Worm (Caenorhabditis elegans) whole organism, L3 larva: ENCODE results near the gene Y45G12C.1.
"Not testable (repeated sequence)": the region's sequence is repeated elsewhere in the genome, so short reads cannot be mapped to it uniquely, and the experiment has no call there.

Source experiments
- R02D3.7 ChIP-seq: fragments of 150-350 bp; optimal IDR thresholded peaks from 2 replicates; lab custom pipeline; 2014; ENCODE audit warnings: missing biosample characterization, missing genetic modification characterization
- ZK546.5 ChIP-seq: sonication (generic microtip); optimal IDR thresholded peaks from 2 replicates; lab custom pipeline; 2017; ENCODE audit warnings: missing biosample characterization, missing genetic modification characterization
- aly-2 ChIP-seq: fragments of 150-350 bp; optimal IDR thresholded peaks from 2 replicates; lab custom pipeline; 2014; ENCODE audit warnings: missing biosample characterization, missing genetic modification characterization
- ama-1 ChIP-seq: fragments of 150-350 bp; optimal IDR thresholded peaks from 2 replicates; lab custom pipeline; 2018
- ceh-16 ChIP-seq: sonication (generic microtip); optimal IDR thresholded peaks from 2 replicates; lab custom pipeline; 2017; ENCODE audit warnings: missing biosample characterization, missing genetic modification characterization
- ceh-28 ChIP-seq: fragments of 150-350 bp; optimal IDR thresholded peaks from 2 replicates; lab custom pipeline; 2014; ENCODE audit warnings: missing biosample characterization, missing genetic modification reagents, missing genetic modification characterization
- ceh-82 ChIP-seq: fragments of 150-350 bp; optimal IDR thresholded peaks from 2 replicates; lab custom pipeline; 2014; ENCODE audit warnings: missing biosample characterization, missing genetic modification characterization
- elt-1 ChIP-seq: fragments of 150-350 bp; optimal IDR thresholded peaks from 2 replicates; lab custom pipeline; 2014; ENCODE audit warnings: missing biosample characterization, missing genetic modification characterization
- elt-2 ChIP-seq: sonication (generic microtip); optimal IDR thresholded peaks from 2 replicates; lab custom pipeline; 2016; ENCODE audit warnings: missing genetic modification reagents, mild to moderate bottlenecking, missing genetic modification characterization, missing compliant biosample characterization
- elt-3 ChIP-seq, 3 experiments: fragments of 150-350 bp in 1 of 3; sonication (generic microtip) in 2 of 3; optimal IDR thresholded peaks; 2 replicates in 2 of 3; 4 replicates in 1 of 3; lab custom pipeline; 2014 to 2017; ENCODE audit warnings: missing biosample characterization in 3 of 3, missing genetic modification characterization in 3 of 3
- eor-1 ChIP-seq, 2 experiments: fragments of 150-350 bp; optimal IDR thresholded peaks; 2 replicates each; lab custom pipeline; 2014 to 2018; ENCODE audit warnings: missing biosample characterization in 2 of 2, missing genetic modification characterization in 2 of 2
- fkh-10 ChIP-seq: sonication (generic microtip); optimal IDR thresholded peaks from 2 replicates; lab custom pipeline; 2017; ENCODE audit warnings: missing biosample characterization, missing genetic modification reagents, missing genetic modification characterization
- fos-1 ChIP-seq: fragments of 150-350 bp; optimal IDR thresholded peaks from 2 replicates; lab custom pipeline; 2014; ENCODE audit warnings: missing biosample characterization, missing genetic modification characterization
- hmg-11 ChIP-seq: sonication (generic microtip); optimal IDR thresholded peaks from 2 replicates; lab custom pipeline; 2016; ENCODE audit warnings: missing genetic modification characterization, missing compliant biosample characterization
- jun-1 ChIP-seq: fragments of 150-350 bp; optimal IDR thresholded peaks from 2 replicates; lab custom pipeline; 2014; ENCODE audit warnings: missing biosample characterization, missing genetic modification reagents, missing genetic modification characterization
- lin-15B ChIP-seq: fragments of 150-350 bp; optimal IDR thresholded peaks from 2 replicates; lab custom pipeline; 2014; ENCODE audit warnings: missing biosample characterization, missing genetic modification characterization
- lsy-12 ChIP-seq: sonication (generic microtip); optimal IDR thresholded peaks from 2 replicates; lab custom pipeline; 2016; ENCODE audit warnings: mild to moderate bottlenecking, missing genetic modification characterization, missing compliant biosample characterization
- mdl-1 ChIP-seq: fragments of 150-350 bp; optimal IDR thresholded peaks from 2 replicates; lab custom pipeline; 2014; ENCODE audit warnings: missing biosample characterization, missing genetic modification characterization
- mml-1 ChIP-seq: fragments of 150-350 bp; sonication (generic microtip); optimal IDR thresholded peaks from 3 replicates; lab custom pipeline; 2014; ENCODE audit warnings: missing biosample characterization, missing genetic modification characterization
- nfya-1 ChIP-seq: sonication (generic microtip); optimal IDR thresholded peaks from 2 replicates; lab custom pipeline; 2017; ENCODE audit warnings: missing genetic modification characterization, mild to moderate bottlenecking, missing compliant biosample characterization, antibody characterized with exemption, moderate library complexity; ENCODE audit not compliant: insufficient read depth
- nhr-11 ChIP-seq: fragments of 150-350 bp; optimal IDR thresholded peaks from 2 replicates; lab custom pipeline; 2014; ENCODE audit warnings: missing biosample characterization, missing genetic modification characterization
- nhr-23 ChIP-seq: fragments of 150-350 bp; optimal IDR thresholded peaks from 2 replicates; lab custom pipeline; 2014; ENCODE audit warnings: missing biosample characterization, missing genetic modification reagents, missing genetic modification characterization
- nhr-237 ChIP-seq: fragments of 150-350 bp; optimal IDR thresholded peaks from 2 replicates; lab custom pipeline; 2014; ENCODE audit warnings: missing biosample characterization, missing genetic modification characterization
- nhr-25 ChIP-seq: sonication (generic microtip); optimal IDR thresholded peaks from 2 replicates; lab custom pipeline; 2017; ENCODE audit warnings: missing biosample characterization, missing genetic modification characterization
- nhr-28 ChIP-seq: fragments of 150-350 bp; optimal IDR thresholded peaks from 2 replicates; lab custom pipeline; 2014; ENCODE audit warnings: missing biosample characterization, missing genetic modification characterization
- nhr-43 ChIP-seq: sonication (generic microtip); optimal IDR thresholded peaks from 2 replicates; lab custom pipeline; 2016; ENCODE audit warnings: mild to moderate bottlenecking, missing genetic modification characterization, missing compliant biosample characterization; ENCODE audit not compliant: poor library complexity, severe bottlenecking
- nhr-67 ChIP-seq: fragments of 150-350 bp; optimal IDR thresholded peaks from 2 replicates; lab custom pipeline; 2014; ENCODE audit warnings: missing biosample characterization, missing genetic modification characterization
- nhr-76 ChIP-seq: fragments of 150-350 bp; sonication (generic microtip); optimal IDR thresholded peaks from 5 replicates; lab custom pipeline; 2014; ENCODE audit warnings: missing biosample characterization, missing genetic modification characterization
- nhr-77 ChIP-seq: fragments of 150-350 bp; optimal IDR thresholded peaks from 2 replicates; lab custom pipeline; 2014; ENCODE audit warnings: missing biosample characterization, missing genetic modification characterization
- pha-4 ChIP-seq: fragments of 150-350 bp; optimal IDR thresholded peaks from 2 replicates; lab custom pipeline; 2014; ENCODE audit warnings: missing biosample characterization, missing genetic modification reagents, missing genetic modification characterization
- pqm-1 ChIP-seq: fragments of 150-350 bp; optimal IDR thresholded peaks from 2 replicates; lab custom pipeline; 2017; ENCODE audit warnings: missing biosample characterization, missing genetic modification characterization, inconsistent platforms
- sea-2 ChIP-seq: fragments of 150-350 bp; sonication (generic microtip); optimal IDR thresholded peaks from 4 replicates; lab custom pipeline; 2014; ENCODE audit warnings: missing biosample characterization, missing genetic modification reagents, missing genetic modification characterization
- skn-1 ChIP-seq: fragments of 150-350 bp; optimal IDR thresholded peaks from 2 replicates; lab custom pipeline; 2014; ENCODE audit warnings: missing biosample characterization, missing genetic modification characterization
- snpc-4 ChIP-seq: fragments of 150-350 bp; optimal IDR thresholded peaks from 2 replicates; lab custom pipeline; 2014; ENCODE audit warnings: missing biosample characterization, missing genetic modification characterization
- tbx-2 ChIP-seq: sonication (generic microtip); optimal IDR thresholded peaks from 2 replicates; lab custom pipeline; 2016; ENCODE audit warnings: mild to moderate bottlenecking, missing genetic modification characterization, missing compliant biosample characterization
- unc-39 ChIP-seq: sonication (generic microtip); optimal IDR thresholded peaks from 4 replicates; lab custom pipeline; 2017; ENCODE audit warnings: missing biosample characterization, missing genetic modification characterization
- unc-62 ChIP-seq: fragments of 150-350 bp; sonication (generic microtip); optimal IDR thresholded peaks from 4 replicates; lab custom pipeline; 2014; ENCODE audit warnings: missing biosample characterization, missing genetic modification reagents, missing genetic modification characterization
- ztf-11 ChIP-seq: fragments of 150-350 bp; optimal IDR thresholded peaks from 2 replicates; lab custom pipeline; 2014; ENCODE audit warnings: missing biosample characterization, missing genetic modification characterization
- ztf-4 ChIP-seq: fragments of 150-350 bp; optimal IDR thresholded peaks from 2 replicates; lab custom pipeline; 2014; ENCODE audit warnings: missing biosample characterization, missing genetic modification characterization

Gene Y45G12C.1

DNA sequence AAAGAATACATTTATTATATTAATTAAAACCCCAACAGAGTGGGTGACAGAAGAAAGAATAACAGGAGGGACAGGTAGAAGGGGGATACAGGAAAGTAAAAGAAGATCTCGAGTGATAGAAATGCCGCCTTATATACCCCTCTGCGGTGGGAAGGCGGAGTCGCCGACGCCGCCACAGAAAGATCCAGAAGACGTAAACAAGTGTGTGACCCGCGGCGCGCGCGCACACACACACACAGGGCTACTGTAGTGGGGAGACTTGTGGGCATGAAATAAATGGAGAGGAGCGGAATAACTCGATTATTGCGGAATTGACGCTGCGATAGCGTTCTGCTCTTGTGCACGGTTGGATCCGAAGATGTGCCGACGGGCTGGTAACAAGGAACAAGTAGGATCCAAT, 30.2 kb downstream of the Y45G12C.1 start:
- no peak for TF ChIP-seq nhr-11 (tag; lab: Kevin White, UChicago)
- no peak for TF ChIP-seq unc-62
- no peak for TF ChIP-seq fkh-10 (GFP tag; lab: Kevin White, UChicago)
- no peak for TF ChIP-seq ztf-11 (tag; lab: Kevin White, UChicago)
- TF ChIP-seq nfya-1: no peak
- TF ChIP-seq nhr-23: no peak
- TF ChIP-seq eor-1 (tag; optimal IDR thresholded peaks at IDR 0.05; lab: Kevin White, UChicago): no peak

DNA sequence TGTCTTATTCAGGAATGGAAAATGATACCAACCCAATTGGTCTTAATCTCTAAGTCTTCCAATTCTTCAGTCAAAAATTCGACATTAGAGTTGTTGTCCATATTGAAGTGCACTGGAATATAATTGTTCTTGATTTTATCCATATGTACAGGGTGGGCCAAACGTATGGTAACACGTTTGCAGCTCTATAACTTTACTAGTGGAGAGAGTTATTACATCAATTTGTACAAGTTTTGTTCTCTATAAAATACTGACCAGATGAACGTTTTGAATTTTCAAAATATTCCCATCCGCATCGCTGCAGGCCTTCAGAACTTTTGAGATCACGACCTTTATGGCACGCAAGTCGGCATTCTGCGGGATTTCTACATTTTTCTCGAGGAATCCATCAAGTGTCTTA, 33.3 kb downstream of the Y45G12C.1 start, which contains the start of gene F53E10.5:
Gene F53E10.5, minus strand, starts transcription at position 101 of the 400 bp plus-strand sequence.
- not testable (repeated sequence) for TF ChIP-seq unc-39, nhr-237, elt-2 (tag; lab: Kevin White, UChicago)

DNA sequence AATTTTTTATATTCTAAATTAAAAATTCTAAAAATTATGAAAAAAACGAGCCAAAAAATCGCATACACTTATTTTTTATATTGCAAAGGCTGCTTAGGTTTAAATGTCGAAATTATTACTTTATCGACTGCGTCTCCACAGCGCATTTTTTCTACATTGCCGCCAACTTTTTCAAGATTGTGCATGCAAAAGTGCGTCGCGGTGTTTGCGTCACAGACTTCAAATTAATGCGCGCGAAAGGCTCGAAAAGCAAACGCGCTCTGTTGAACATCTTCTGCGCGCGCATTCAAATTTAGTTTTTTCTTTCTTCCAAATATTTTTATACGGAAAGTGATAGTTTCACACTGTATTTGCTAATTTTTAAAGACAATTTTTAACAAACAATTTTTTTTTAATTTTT, 35.1 kb downstream of the Y45G12C.1 start:
- TF ChIP-seq elt-1 (tag; lab: Kevin White, UChicago): no peak
- peak; percentile 72 for TF ChIP-seq nfya-1
- TF ChIP-seq nhr-76 (tag; lab: Kevin White, UChicago): no peak
- peak; percentile 66 for TF ChIP-seq R02D3.7
- TF ChIP-seq elt-2 (tag; lab: Kevin White, UChicago): peak; percentile 75
- TF ChIP-seq ztf-11 (tag; lab: Kevin White, UChicago): no peak
- TF ChIP-seq ztf-4 (tag; lab: Kevin White, UChicago): no peak
- TF ChIP-seq sea-2 (GFP tag; lab: Kevin White, UChicago): no peak
- TF ChIP-seq ceh-28 (tag; lab: Kevin White, UChicago): peak; percentile 63
- TF ChIP-seq jun-1: peak; percentile 38
- no peak for TF ChIP-seq ZK546.5 (tag; lab: Kevin White, UChicago)
- TF ChIP-seq mml-1 (tag; lab: Kevin White, UChicago): no peak
- TF ChIP-seq tbx-2 (tag; lab: Kevin White, UChicago): peak; percentile 69
- no peak for TF ChIP-seq nhr-237 (tag; lab: Kevin White, UChicago)
- TF ChIP-seq nhr-25 (tag; lab: Kevin White, UChicago): no peak
- TF ChIP-seq nhr-43 (tag; lab: Kevin White, UChicago): peak; percentile 64
- peak; percentile 73 for TF ChIP-seq nhr-23
- peak; percentile 32 for TF ChIP-seq skn-1
- no peak for TF ChIP-seq nhr-67
- peak; percentile 52 for TF ChIP-seq nhr-11 (tag; lab: Kevin White, UChicago)
- TF ChIP-seq aly-2 (tag; lab: Kevin White, UChicago): no peak
- TF ChIP-seq lsy-12: peak; percentile 72
- TF ChIP-seq pha-4 (tag; lab: Kevin White, UChicago): peak; percentile 90
- TF ChIP-seq ceh-82: peak; percentile 31
- TF ChIP-seq elt-3 (tag; optimal IDR thresholded peaks at IDR 0.05; lab: Kevin White, UChicago): no peak
- no peak for TF ChIP-seq ama-1 (lab: Kevin White, UChicago)
- no peak for TF ChIP-seq ceh-16 (tag; lab: Kevin White, UChicago)
- peak; percentile 74 for TF ChIP-seq lin-15B (tag; lab: Kevin White, UChicago)
- TF ChIP-seq mdl-1 (tag; lab: Kevin White, UChicago): no peak
- peak; percentile 32 for TF ChIP-seq snpc-4 (tag; lab: Kevin White, UChicago)
- peak; percentile 54 for TF ChIP-seq hmg-11
- TF ChIP-seq, all 47 proteins: peak for 16

DNA sequence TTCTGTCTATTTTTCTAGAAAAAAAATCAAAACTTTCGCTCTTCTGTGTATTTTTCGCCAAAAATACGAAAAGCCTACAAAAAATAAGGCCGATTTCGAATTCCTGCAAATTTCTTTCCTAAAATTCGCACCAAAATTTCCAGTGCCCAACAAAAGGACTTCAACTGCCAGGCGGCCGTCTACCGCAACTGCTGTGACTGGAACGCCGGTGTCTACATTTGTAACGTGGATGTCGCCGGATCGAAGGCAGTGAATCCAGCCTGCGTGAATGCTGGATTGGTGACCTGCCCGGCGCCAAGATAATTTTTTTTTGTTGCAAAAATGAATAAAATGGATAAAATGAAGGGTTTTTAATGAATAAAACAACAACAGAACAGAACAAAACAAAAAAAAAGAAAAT, 36.3 kb downstream of the Y45G12C.1 start:
- TF ChIP-seq snpc-4 (tag; lab: Kevin White, UChicago) (no peak), ztf-11 (tag; lab: Kevin White, UChicago) (no peak), tbx-2 (tag; lab: Kevin White, UChicago) (no peak), nhr-67 (no peak), nhr-25 (tag; lab: Kevin White, UChicago) (no peak), ceh-28 (tag; lab: Kevin White, UChicago) (no peak), nhr-77 (tag; lab: Kevin White, UChicago) (no peak), nhr-28 (tag; lab: Kevin White, UChicago) (no peak), fos-1 (no peak), lin-15B (tag; lab: Kevin White, UChicago) (no peak), pqm-1 (tag; lab: Kevin White, UChicago) (no peak)
